Worm (Caenorhabditis elegans): ENCODE measurements around the gene F11C1.7.

Gene F11C1.7

ce11 chrX:12996161-12996560 lies 7.0 kb downstream of the F11C1.7 start:
- no peak for TF ChIP-seq sea-2 (GFP tag; IDR thresholded peaks at IDR 0.05)
- no peak for TF ChIP-seq mxl-1 (tag; optimal IDR thresholded peaks at IDR 0.05)
- TF ChIP-seq lir-1 (GFP tag; conservative IDR thresholded peaks at IDR 0.05): no peak
- TF ChIP-seq lin-40 (tag; optimal IDR thresholded peaks at IDR 0.05): no peak
- TF ChIP-seq ztf-22 (GFP tag; optimal IDR thresholded peaks at IDR 0.05): no peak
- no peak for TF ChIP-seq attf-3 (GFP tag; conservative IDR thresholded peaks at IDR 0.05)
- no peak for TF ChIP-seq ztf-26 (tag; optimal IDR thresholded peaks at IDR 0.05)

- no peak for TF ChIP-seq atf-7 (tag; optimal IDR thresholded peaks at IDR 0.05)
- TF ChIP-seq ceh-100 (GFP tag; IDR thresholded peaks at IDR 0.05): no peak
- no peak for TF ChIP-seq die-1 (tag; optimal IDR thresholded peaks at IDR 0.05)
- no peak for TF ChIP-seq F57A8.1 (GFP tag; optimal IDR thresholded peaks at IDR 0.05)
- TF ChIP-seq egl-44 (GFP tag; IDR thresholded peaks at IDR 0.05): no peak
- no peak for TF ChIP-seq bed-2 (GFP tag; IDR thresholded peaks at IDR 0.05)
- TF ChIP-seq chd-7 (tag; optimal IDR thresholded peaks at IDR 0.05): no peak
- no peak for TF ChIP-seq F23B12.7 (tag; optimal IDR thresholded peaks at IDR 0.05; ENCODE audit: insufficient read depth)
- TF ChIP-seq madf-8 (GFP tag; conservative IDR thresholded peaks at IDR 0.05): no peak
- no peak for TF ChIP-seq ceh-58 (GFP tag; IDR thresholded peaks at IDR 0.05)
- no peak for TF ChIP-seq B0261.1 (tag; optimal IDR thresholded peaks at IDR 0.05)
- TF ChIP-seq ceh-27 (GFP tag; optimal IDR thresholded peaks at IDR 0.05): no peak
- TF ChIP-seq athp-1 (tag; optimal IDR thresholded peaks at IDR 0.05): no peak
- TF ChIP-seq unc-130 (GFP tag; optimal IDR thresholded peaks at IDR 0.05): no peak
- no peak for TF ChIP-seq ztf-3 (GFP tag; optimal IDR thresholded peaks at IDR 0.05)
Observed at ce11 chrX:12999567-12999966, 10.4 kb downstream of the F11C1.7 start.

- TF ChIP-seq F10E7.11 (tag; optimal IDR thresholded peaks at IDR 0.05) (no peak), F52B5.7 (tag; optimal IDR thresholded peaks at IDR 0.05) (no peak), F49E8.2 (tag; optimal IDR thresholded peaks at IDR 0.05; ENCODE audit: insufficient read depth) (no peak), ceh-40 (GFP tag; IDR thresholded peaks at IDR 0.05) (no peak), T26A5.8 (tag; optimal IDR thresholded peaks at IDR 0.05) (no peak), aptf-2 (GFP tag; conservative IDR thresholded peaks at IDR 0.05) (no peak), let-526 (GFP tag; IDR thresholded peaks at IDR 0.05) (no peak), zim-3 (tag; optimal IDR thresholded peaks at IDR 0.05) (no peak), Y79H2A.3 (GFP tag; conservative IDR thresholded peaks at IDR 0.05) (no peak), snpc-1.3 (tag; optimal IDR thresholded peaks at IDR 0.05; ENCODE audit: insufficient read depth) (no peak), ztf-22 (GFP tag; optimal IDR thresholded peaks at IDR 0.05) (no peak), nfya-2 (GFP tag; IDR thresholded peaks at IDR 0.05) (no peak)
Observed at ce11 chrX:13000837-13001236, 11.7 kb downstream of the F11C1.7 start.

ce11 chrX:13002322-13002721 lies 13.2 kb downstream of the F11C1.7 start:
- TF ChIP-seq F39B2.1 (GFP tag; IDR thresholded peaks at IDR 0.05) (no peak), ceh-91 (GFP tag; IDR thresholded peaks at IDR 0.05) (no peak), gei-17 (GFP tag; optimal IDR thresholded peaks at IDR 0.05) (no peak), sptf-2 (GFP tag; optimal IDR thresholded peaks at IDR 0.05) (no peak), zim-3 (tag; optimal IDR thresholded peaks at IDR 0.05) (no peak), nfyb-1 (GFP tag; IDR thresholded peaks at IDR 0.05) (no peak), attf-6 (GFP tag; IDR thresholded peaks at IDR 0.05) (no peak), ztf-18 (tag; optimal IDR thresholded peaks at IDR 0.05) (no peak), ceh-79 (tag; optimal IDR thresholded peaks at IDR 0.05) (no peak), tbx-9 (tag; optimal IDR thresholded peaks at IDR 0.05; ENCODE audit: borderline replicate concordance) (no peak), rcor-1 (GFP tag; IDR thresholded peaks at IDR 0.05) (no peak), ceh-100 (GFP tag; IDR thresholded peaks at IDR 0.05) (no peak), F33H1.4 (GFP tag; IDR thresholded peaks at IDR 0.05) (no peak), Y53F4B.3 (GFP tag; IDR thresholded peaks at IDR 0.05) (no peak), madf-10 (tag; optimal IDR thresholded peaks at IDR 0.05) (no peak), dpl-1 (GFP tag; optimal IDR thresholded peaks at IDR 0.05) (no peak), atf-7 (tag; optimal IDR thresholded peaks at IDR 0.05) (no peak)

All from whole organism, young adult.